Fruit fly (Drosophila melanogaster): ENCODE measurements around the gene CG12177.

The CG12177 gene

DNA sequence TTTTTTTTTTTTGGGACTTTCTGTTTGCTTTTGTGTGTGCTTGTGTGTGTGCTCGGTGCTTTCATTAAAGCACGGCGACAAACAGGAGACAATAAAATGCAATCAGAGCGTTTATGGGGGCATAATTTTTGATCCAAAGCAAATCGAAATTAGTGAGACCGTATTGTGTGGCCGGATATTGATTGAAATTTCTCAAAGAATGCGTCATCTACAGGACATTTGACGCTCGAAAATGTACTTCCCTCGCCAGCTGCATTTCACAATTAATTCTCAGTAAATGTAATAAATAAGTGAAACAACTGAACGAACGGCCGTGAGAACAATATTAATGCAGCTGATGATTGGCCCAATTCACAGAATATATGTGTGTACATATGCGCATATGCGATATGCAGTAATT is 50.9 kb downstream of the CG12177 start:
- no peak for TF ChIP-seq noc (tag; optimal IDR thresholded peaks at IDR 0.05)
